Worm (Caenorhabditis elegans): ENCODE results near the gene Y54B9A.1.
A peak's percentile ranks its signal among the peaks of the same experiment; 100 is the strongest.

Gene Y54B9A.1

ce11 chrV:9465529-9465928 lies 26.2 kb upstream of the Y54B9A.1 start:
- peak; percentile 45 for TF ChIP-seq sox-4 (tag; optimal IDR thresholded peaks at IDR 0.05)
- peak; percentile 22 for TF ChIP-seq nhr-47 (tag; optimal IDR thresholded peaks at IDR 0.05)
- peak; percentile 47 for TF ChIP-seq egl-13 (tag; optimal IDR thresholded peaks at IDR 0.05)
- TF ChIP-seq hlh-4 (tag; optimal IDR thresholded peaks at IDR 0.05): no peak
- peak; percentile 16 for TF ChIP-seq fkh-8 (tag; optimal IDR thresholded peaks at IDR 0.05)
- TF ChIP-seq pax-3 (tag; optimal IDR thresholded peaks at IDR 0.05): peak; percentile 80
- TF ChIP-seq elt-3 (tag; optimal IDR thresholded peaks at IDR 0.05): no peak
- TF ChIP-seq dsc-1 (tag; optimal IDR thresholded peaks at IDR 0.05): peak; percentile 98
- no peak for TF ChIP-seq grh-1 (GFP tag; IDR thresholded peaks at IDR 0.05)
- peak; percentile 52 for TF ChIP-seq fkh-4 (tag; optimal IDR thresholded peaks at IDR 0.05; ENCODE audit: borderline replicate concordance)
- no peak for TF ChIP-seq Y116A8C.19 (tag; optimal IDR thresholded peaks at IDR 0.05; ENCODE audit: borderline replicate concordance)
- no peak for TF ChIP-seq unc-98 (GFP tag; IDR thresholded peaks at IDR 0.05)
- TF ChIP-seq nhr-71 (tag; optimal IDR thresholded peaks at IDR 0.05): peak; percentile 35

ce11 chrV:9462605-9463004 lies 23.3 kb upstream of the Y54B9A.1 start, which contains the start of gene F07D3.3:
F07D3.3 (minus strand) TSS chrV:9462705.
- TF ChIP-seq nhr-28 (tag; optimal IDR thresholded peaks at IDR 0.05): no peak
- no peak for TF ChIP-seq tlp-1 (tag; optimal IDR thresholded peaks at IDR 0.05)
- TF ChIP-seq sup-37 (GFP tag; optimal IDR thresholded peaks at IDR 0.05): no peak
- no peak for TF ChIP-seq ceh-90 (tag; optimal IDR thresholded peaks at IDR 0.05)
- TF ChIP-seq ceh-63 (GFP tag; optimal IDR thresholded peaks at IDR 0.05): no peak
- no peak for TF ChIP-seq nhr-11 (tag; optimal IDR thresholded peaks at IDR 0.05)
- no peak for TF ChIP-seq nhr-77 (tag; optimal IDR thresholded peaks at IDR 0.05)
- no peak for TF ChIP-seq vab-15 (tag; optimal IDR thresholded peaks at IDR 0.05)
- TF ChIP-seq egl-13 (tag; optimal IDR thresholded peaks at IDR 0.05): no peak
- TF ChIP-seq C04F5.9 (tag; optimal IDR thresholded peaks at IDR 0.05): no peak
- no peak for TF ChIP-seq isw-1 (GFP tag; IDR thresholded peaks at IDR 0.05)
- TF ChIP-seq mep-1 (tag; optimal IDR thresholded peaks at IDR 0.05): no peak
- TF ChIP-seq alr-1 (tag; optimal IDR thresholded peaks at IDR 0.05; ENCODE audit: borderline replicate concordance): no peak
- TF ChIP-seq elt-2 (tag; optimal IDR thresholded peaks at IDR 0.05): no peak
- no peak for TF ChIP-seq ztf-11 (tag; optimal IDR thresholded peaks at IDR 0.05)

- no peak for TF ChIP-seq ceh-8 (GFP tag; optimal IDR thresholded peaks at IDR 0.05)
- TF ChIP-seq hlh-17 (GFP tag; optimal IDR thresholded peaks at IDR 0.05; ENCODE audit: borderline replicate concordance): no peak
- TF ChIP-seq zip-4 (GFP tag; optimal IDR thresholded peaks at IDR 0.05): no peak
- TF ChIP-seq lin-15B (tag; optimal IDR thresholded peaks at IDR 0.05): no peak
- TF ChIP-seq pax-3 (tag; optimal IDR thresholded peaks at IDR 0.05): no peak
- no peak for TF ChIP-seq mab-9 (GFP tag; IDR thresholded peaks at IDR 0.05)
- no peak for TF ChIP-seq ama-1 (optimal IDR thresholded peaks at IDR 0.05)
- no peak for TF ChIP-seq nhr-19 (GFP tag; conservative IDR thresholded peaks at IDR 0.05)
- TF ChIP-seq elt-3 (tag; optimal IDR thresholded peaks at IDR 0.05): no peak
- TF ChIP-seq unc-86 (tag; optimal IDR thresholded peaks at IDR 0.05): no peak
- TF ChIP-seq tlp-1 (tag; optimal IDR thresholded peaks at IDR 0.05): no peak
- TF ChIP-seq nhr-90 (tag; optimal IDR thresholded peaks at IDR 0.05; ENCODE audit: poor library complexity): no peak
- TF ChIP-seq ces-1 (GFP tag; optimal IDR thresholded peaks at IDR 0.05): no peak
- TF ChIP-seq egl-13 (tag; optimal IDR thresholded peaks at IDR 0.05): no peak
Measured at ce11 chrV:9457535-9457934, 18.2 kb upstream of the Y54B9A.1 start.

ce11 chrV:9453933-9454332 lies 14.6 kb upstream of the Y54B9A.1 start:
- TF ChIP-seq nhr-71 (tag; optimal IDR thresholded peaks at IDR 0.05) (no peak), nhr-237 (tag; optimal IDR thresholded peaks at IDR 0.05) (no peak), elt-3 (tag; optimal IDR thresholded peaks at IDR 0.05) (peak in 1 of 6 experiments; percentile 31), ceh-88 (GFP tag; IDR thresholded peaks at IDR 0.05) (no peak), blmp-1 (tag; optimal IDR thresholded peaks at IDR 0.05) (peak; percentile 95), fkh-10 (GFP tag; optimal IDR thresholded peaks at IDR 0.05) (no peak), nhr-20 (tag; optimal IDR thresholded peaks at IDR 0.05) (no peak), elt-2 (tag; optimal IDR thresholded peaks at IDR 0.05) (peak; percentile 60)

Data from whole organism, L1 larva.